Worm (Caenorhabditis elegans) whole organism, young adult: Measurements from ENCODE around the gene rab-3.

Experiments
- F33H1.4 ChIP-seq: fragments of 200-800 bp; sonication (Bioruptor generic); IDR thresholded peaks from 2 replicates; pipeline ENCODE4 v1.3.6; 2022; ENCODE audit warnings: missing genetic modification reagents, missing genetic modification characterization, missing compliant biosample characterization
- F57C9.4 ChIP-seq: sonication (generic microtip); optimal IDR thresholded peaks from 2 replicates; lab custom pipeline; 2017; ENCODE audit warnings: mild to moderate bottlenecking, missing genetic modification characterization, missing compliant biosample characterization
- K11D2.4 ChIP-seq: fragments of 200-800 bp; sonication (Bioruptor generic); IDR thresholded peaks from 2 replicates; pipeline ENCODE4 v1.3.6; 2022; ENCODE audit warnings: missing genetic modification reagents, missing genetic modification characterization, missing compliant biosample characterization
- ama-1 ChIP-seq, 3 experiments: fragments of 150-350 bp in 1 of 3; sonication (generic microtip) in 2 of 3; optimal IDR thresholded peaks; 2 replicates each; lab custom pipeline; 2014 to 2018; ENCODE audit warnings: missing biosample characterization in 2 of 3, missing genetic modification characterization in 2 of 3, missing genetic modification reagents in 2 of 3
- bed-1 ChIP-seq: fragments of 200-800 bp; sonication (Bioruptor generic); IDR thresholded peaks from 2 replicates; pipeline ENCODE4 v1.3.6; 2022; ENCODE audit warnings: missing genetic modification reagents, missing genetic modification characterization, missing compliant biosample characterization
- lsl-1 ChIP-seq: fragments of 200-800 bp; sonication (Bioruptor generic); optimal IDR thresholded peaks from 2 replicates; lab custom pipeline; 2018; ENCODE audit warnings: mild to moderate bottlenecking, missing genetic modification characterization, moderate library complexity, missing compliant biosample characterization
- pbrm-1 ChIP-seq: fragments of 200-800 bp; sonication (Bioruptor generic); IDR thresholded peaks from 2 replicates; pipeline ENCODE4 v1.3.6; 2022; ENCODE audit warnings: missing genetic modification reagents, missing genetic modification characterization, missing compliant biosample characterization
- snpc-4 ChIP-seq, 5 experiments: fragments of 150-350 bp in 1 of 5; sonication (generic microtip) in 4 of 5; optimal IDR thresholded peaks; 2 replicates each; lab custom pipeline; 2014 to 2018; ENCODE audit warnings: missing genetic modification characterization in 5 of 5, missing biosample characterization in 3 of 5, antibody characterized with exemption in 2 of 5, mild to moderate bottlenecking in 2 of 5, missing compliant biosample characterization in 2 of 5, missing genotype in 2 of 5, moderate library complexity in 2 of 5, missing genetic modification reagents in 1 of 5
- tbp1 ChIP-seq: fragments of 200-800 bp; sonication (Bioruptor generic); optimal IDR thresholded peaks from 2 replicates; lab custom pipeline; 2018; ENCODE audit warnings: mild to moderate bottlenecking, missing genetic modification characterization, missing compliant biosample characterization
- unc-130 ChIP-seq: sonication (generic microtip); optimal IDR thresholded peaks from 2 replicates; lab custom pipeline; 2016; ENCODE audit warnings: missing genetic modification reagents, missing genetic modification characterization, missing compliant biosample characterization
- zim-3 ChIP-seq: sonication (generic microtip); optimal IDR thresholded peaks from 2 replicates; lab custom pipeline; 2017; ENCODE audit warnings: mild to moderate bottlenecking, missing genetic modification characterization, moderate library complexity, missing compliant biosample characterization

- TF ChIP-seq zim-3 (tag; lab: Kevin White, UChicago) = no peak
- no peak for TF ChIP-seq ama-1 (optimal IDR thresholded peaks at IDR 0.05; lab: Kevin White, UChicago)
- no peak for TF ChIP-seq ama-1 (GFP tag; optimal IDR thresholded peaks at IDR 0.05; lab: Kevin White, UChicago)
- TF ChIP-seq pbrm-1 (GFP tag; lab: Robert Waterston, UW) = no peak
- no peak for TF ChIP-seq snpc-4 (GFP tag; optimal IDR thresholded peaks at IDR 0.05; lab: Kevin White, UChicago)
- TF ChIP-seq snpc-4 (tag; optimal IDR thresholded peaks at IDR 0.05; lab: Kevin White, UChicago) = no peak
- no peak for TF ChIP-seq F33H1.4 (GFP tag; lab: Robert Waterston, UW)
- no peak for TF ChIP-seq unc-130
- TF ChIP-seq K11D2.4 (GFP tag; lab: Robert Waterston, UW) = no peak
- no peak for TF ChIP-seq F57C9.4
- TF ChIP-seq tbp1 = no peak
- TF ChIP-seq lsl-1 (GFP tag; lab: Kevin White, UChicago) = no peak
- TF ChIP-seq bed-1 (GFP tag; lab: Robert Waterston, UW) = no peak
These were observed 40.7 kb upstream of the rab-3 start for ce11 chrII:5768274-5768820.
